Worm (Caenorhabditis elegans) whole organism, L1 larva: ENCODE data around the gene ZK1320.5.

ENCODE experiments used
- C04F5.9 ChIP-seq: sonication (generic microtip); optimal IDR thresholded peaks from 2 replicates; lab custom pipeline; 2016; ENCODE audit warnings: missing genetic modification characterization, missing compliant biosample characterization
- C16A3.4 ChIP-seq: fragments of 150-350 bp; optimal IDR thresholded peaks from 2 replicates; lab custom pipeline; 2014; ENCODE audit warnings: missing biosample characterization, missing genetic modification characterization
- C34B4.2 ChIP-seq: sonication (generic microtip); optimal IDR thresholded peaks from 2 replicates; lab custom pipeline; 2017; ENCODE audit warnings: mild to moderate bottlenecking, missing genetic modification characterization, missing compliant biosample characterization
- F16B12.6 ChIP-seq: fragments of 150-350 bp; optimal IDR thresholded peaks from 2 replicates; lab custom pipeline; 2014; ENCODE audit warnings: missing biosample characterization, missing genetic modification characterization
- ama-1 ChIP-seq: fragments of 150-350 bp; optimal IDR thresholded peaks from 2 replicates; lab custom pipeline; 2014
- blmp-1 ChIP-seq: fragments of 150-350 bp; optimal IDR thresholded peaks from 2 replicates; lab custom pipeline; 2014; ENCODE audit warnings: missing biosample characterization, missing genetic modification characterization
- ceh-63 ChIP-seq: fragments of 200-800 bp; sonication (Bioruptor generic); optimal IDR thresholded peaks from 2 replicates; lab custom pipeline; 2018; ENCODE audit warnings: mild to moderate bottlenecking, missing genetic modification characterization, missing compliant biosample characterization
- ceh-8 ChIP-seq: fragments of 200-800 bp; sonication (Bioruptor generic); optimal IDR thresholded peaks from 2 replicates; lab custom pipeline; 2018; ENCODE audit warnings: mild to moderate bottlenecking, missing genetic modification characterization, moderate library complexity, missing compliant biosample characterization
- ceh-88 ChIP-seq: fragments of 200-800 bp; sonication (Bioruptor generic); IDR thresholded peaks from 2 replicates; pipeline ENCODE4 v1.3.6; 2022; ENCODE audit warnings: missing genetic modification characterization, missing compliant biosample characterization
- ces-1 ChIP-seq: fragments of 150-350 bp; optimal IDR thresholded peaks from 2 replicates; lab custom pipeline; 2014; ENCODE audit warnings: missing biosample characterization, missing genetic modification reagents, missing genetic modification characterization
- dpl-1 ChIP-seq, 3 experiments: fragments of 150-350 bp in 2 of 3; sonication (generic microtip) in 1 of 3; optimal IDR thresholded peaks; 2 replicates each; lab custom pipeline; 2014 to 2017; ENCODE audit warnings: missing biosample characterization in 3 of 3, missing genetic modification characterization in 3 of 3, missing genetic modification reagents in 3 of 3
- egl-13 ChIP-seq: sonication (generic microtip); optimal IDR thresholded peaks from 2 replicates; lab custom pipeline; 2016; ENCODE audit warnings: missing genotype, missing genetic modification reagents, missing genetic modification characterization, missing compliant biosample characterization
- elt-3 ChIP-seq, 6 experiments: fragments of 150-350 bp in 1 of 6; sonication (generic microtip); optimal IDR thresholded peaks; 2 replicates each; lab custom pipeline; 2017 to 2018; ENCODE audit warnings: missing biosample characterization in 6 of 6, missing genetic modification characterization in 6 of 6, inconsistent platforms in 1 of 6
- ets-5 ChIP-seq: fragments of 200-800 bp; sonication (Bioruptor generic); IDR thresholded peaks from 2 replicates; pipeline ENCODE4 v1.3.6; 2022; ENCODE audit warnings: missing genetic modification characterization, missing compliant biosample characterization
- fkh-10 ChIP-seq: sonication (generic microtip); optimal IDR thresholded peaks from 2 replicates; lab custom pipeline; 2017; ENCODE audit warnings: missing biosample characterization, missing genetic modification reagents, missing genetic modification characterization
- fkh-4 ChIP-seq: sonication (generic microtip); optimal IDR thresholded peaks from 2 replicates; lab custom pipeline; 2016; ENCODE audit warnings: missing compliant biosample characterization, missing genetic modification characterization, borderline replicate concordance
- grh-1 ChIP-seq: fragments of 200-800 bp; sonication (Bioruptor generic); IDR thresholded peaks from 2 replicates; pipeline ENCODE4 v1.3.6; 2022; ENCODE audit warnings: missing genetic modification reagents, missing genetic modification characterization, missing compliant biosample characterization
- hpl-2 ChIP-seq: fragments of 150-350 bp; optimal IDR thresholded peaks from 2 replicates; lab custom pipeline; 2014; ENCODE audit warnings: missing biosample characterization, missing genetic modification reagents, missing genetic modification characterization
- irx-1 ChIP-seq: sonication (generic microtip); optimal IDR thresholded peaks from 2 replicates; lab custom pipeline; 2016; ENCODE audit warnings: missing genetic modification characterization, missing compliant biosample characterization
- jun-1 ChIP-seq: fragments of 150-350 bp; optimal IDR thresholded peaks from 2 replicates; lab custom pipeline; 2014; ENCODE audit warnings: missing biosample characterization, missing genetic modification reagents, missing genetic modification characterization
- lin-14 ChIP-seq: fragments of 200-800 bp; sonication (Bioruptor generic); optimal IDR thresholded peaks from 2 replicates; lab custom pipeline; 2018; ENCODE audit warnings: mild to moderate bottlenecking, missing genetic modification characterization, moderate library complexity, missing compliant biosample characterization
- lin-35 ChIP-seq, 2 experiments: fragments of 150-350 bp; optimal IDR thresholded peaks; 2 replicates each; lab custom pipeline; 2014; ENCODE audit warnings: missing biosample characterization in 2 of 2, missing genetic modification characterization in 2 of 2, missing genetic modification reagents in 2 of 2
- lir-3 ChIP-seq: sonication (generic microtip); optimal IDR thresholded peaks from 2 replicates; lab custom pipeline; 2016; ENCODE audit warnings: mild to moderate bottlenecking, missing genetic modification characterization, moderate library complexity, missing compliant biosample characterization; ENCODE audit not compliant: poor library complexity
- lsy-2 ChIP-seq, 2 experiments: fragments of 150-350 bp; optimal IDR thresholded peaks; 2 replicates each; lab custom pipeline; 2014; ENCODE audit warnings: missing biosample characterization in 2 of 2, missing genetic modification characterization in 2 of 2
- mdl-1 ChIP-seq, 2 experiments: fragments of 150-350 bp; optimal IDR thresholded peaks; 2 replicates each; lab custom pipeline; 2014 to 2017; ENCODE audit warnings: missing biosample characterization in 2 of 2, missing genetic modification characterization in 2 of 2, inconsistent platforms in 1 of 2
- mef-2 ChIP-seq: fragments of 150-350 bp; optimal IDR thresholded peaks from 2 replicates; lab custom pipeline; 2014; ENCODE audit warnings: missing biosample characterization, missing genetic modification characterization
- mep-1 ChIP-seq: fragments of 150-350 bp; optimal IDR thresholded peaks from 2 replicates; lab custom pipeline; 2014; ENCODE audit warnings: missing biosample characterization, missing genetic modification characterization
- nhr-11 ChIP-seq: fragments of 150-350 bp; optimal IDR thresholded peaks from 2 replicates; lab custom pipeline; 2014; ENCODE audit warnings: missing biosample characterization, missing genetic modification characterization
- nhr-19 ChIP-seq: fragments of 200-800 bp; sonication (Bioruptor generic); conservative IDR thresholded peaks from 2 replicates; pipeline ENCODE4 v1.3.6; 2022; ENCODE audit warnings: missing genetic modification characterization, missing compliant biosample characterization
- nhr-237 ChIP-seq: fragments of 150-350 bp; optimal IDR thresholded peaks from 2 replicates; lab custom pipeline; 2014; ENCODE audit warnings: missing biosample characterization, missing genetic modification characterization
- nhr-28 ChIP-seq: fragments of 150-350 bp; optimal IDR thresholded peaks from 2 replicates; lab custom pipeline; 2014; ENCODE audit warnings: missing biosample characterization, missing genetic modification characterization
- nhr-71 ChIP-seq: sonication (generic microtip); optimal IDR thresholded peaks from 2 replicates; lab custom pipeline; 2016; ENCODE audit warnings: mild to moderate bottlenecking, missing genetic modification characterization, moderate library complexity, missing compliant biosample characterization
- nhr-76 ChIP-seq: sonication (generic microtip); optimal IDR thresholded peaks from 2 replicates; lab custom pipeline; 2017; ENCODE audit warnings: missing biosample characterization, missing genetic modification characterization
- nhr-77 ChIP-seq: fragments of 150-350 bp; optimal IDR thresholded peaks from 2 replicates; lab custom pipeline; 2014; ENCODE audit warnings: missing biosample characterization, missing genetic modification characterization
- nhr-85 ChIP-seq: sonication (generic microtip); peaks from one replicate; lab custom pipeline; 2016; ENCODE audit warnings: missing genetic modification characterization, inconsistent platforms, missing compliant biosample characterization
- nhr-90 ChIP-seq: sonication (generic microtip); optimal IDR thresholded peaks from 2 replicates; lab custom pipeline; 2016; ENCODE audit warnings: mild to moderate bottlenecking, missing genetic modification characterization, missing compliant biosample characterization; ENCODE audit not compliant: poor library complexity
- pax-3 ChIP-seq: fragments of 200-800 bp; sonication (Bioruptor generic); optimal IDR thresholded peaks from 2 replicates; lab custom pipeline; 2018; ENCODE audit warnings: mild to moderate bottlenecking, missing genetic modification characterization, moderate library complexity, missing compliant biosample characterization
- skn-1 ChIP-seq: fragments of 150-350 bp; optimal IDR thresholded peaks from 2 replicates; lab custom pipeline; 2014; ENCODE audit warnings: missing biosample characterization, missing genetic modification characterization
- snu-23 ChIP-seq: sonication (generic microtip); optimal IDR thresholded peaks from 2 replicates; lab custom pipeline; 2016; ENCODE audit warnings: missing genetic modification characterization, missing compliant biosample characterization
- sox-4 ChIP-seq: sonication (generic microtip); optimal IDR thresholded peaks from 2 replicates; lab custom pipeline; 2016; ENCODE audit warnings: missing genetic modification characterization, missing compliant biosample characterization
- swsn-7 ChIP-seq: sonication (generic microtip); optimal IDR thresholded peaks from 2 replicates; lab custom pipeline; 2016; ENCODE audit warnings: missing genetic modification characterization, missing compliant biosample characterization
- tbx-2 ChIP-seq: sonication (generic microtip); optimal IDR thresholded peaks from 2 replicates; lab custom pipeline; 2016; ENCODE audit warnings: missing genetic modification characterization, missing compliant biosample characterization
- unc-130 ChIP-seq: fragments of 150-350 bp; optimal IDR thresholded peaks from 2 replicates; lab custom pipeline; 2017; ENCODE audit warnings: missing biosample characterization, missing genetic modification characterization, inconsistent platforms
- unc-86 ChIP-seq: sonication (generic microtip); optimal IDR thresholded peaks from 2 replicates; lab custom pipeline; 2016; ENCODE audit warnings: missing genetic modification characterization, missing compliant biosample characterization
- unc-98 ChIP-seq: fragments of 200-800 bp; sonication (Bioruptor generic); IDR thresholded peaks from 2 replicates; pipeline ENCODE4 v1.3.6; 2022; ENCODE audit warnings: missing genetic modification characterization, missing compliant biosample characterization
- vab-15 ChIP-seq: sonication (generic microtip); optimal IDR thresholded peaks from 2 replicates; lab custom pipeline; 2017; ENCODE audit warnings: missing genotype, mild to moderate bottlenecking, missing genetic modification characterization, missing compliant biosample characterization
- xbp-1 ChIP-seq: sonication (generic microtip); optimal IDR thresholded peaks from 2 replicates; lab custom pipeline; 2016; ENCODE audit warnings: missing genetic modification characterization, missing compliant biosample characterization
- zip-4 ChIP-seq: fragments of 200-800 bp; sonication (Bioruptor generic); optimal IDR thresholded peaks from 2 replicates; lab custom pipeline; 2018; ENCODE audit warnings: mild to moderate bottlenecking, missing genetic modification characterization, moderate library complexity, missing compliant biosample characterization
- ztf-11 ChIP-seq, 2 experiments: sonication (generic microtip); optimal IDR thresholded peaks; 2 replicates each; lab custom pipeline; 2016 to 2017; ENCODE audit warnings: missing genetic modification characterization in 2 of 2, missing biosample characterization in 1 of 2, missing compliant biosample characterization in 1 of 2
- ztf-4 ChIP-seq: fragments of 150-350 bp; optimal IDR thresholded peaks from 2 replicates; lab custom pipeline; 2014; ENCODE audit warnings: missing biosample characterization, missing genetic modification characterization

The ZK1320.5 gene

DNA sequence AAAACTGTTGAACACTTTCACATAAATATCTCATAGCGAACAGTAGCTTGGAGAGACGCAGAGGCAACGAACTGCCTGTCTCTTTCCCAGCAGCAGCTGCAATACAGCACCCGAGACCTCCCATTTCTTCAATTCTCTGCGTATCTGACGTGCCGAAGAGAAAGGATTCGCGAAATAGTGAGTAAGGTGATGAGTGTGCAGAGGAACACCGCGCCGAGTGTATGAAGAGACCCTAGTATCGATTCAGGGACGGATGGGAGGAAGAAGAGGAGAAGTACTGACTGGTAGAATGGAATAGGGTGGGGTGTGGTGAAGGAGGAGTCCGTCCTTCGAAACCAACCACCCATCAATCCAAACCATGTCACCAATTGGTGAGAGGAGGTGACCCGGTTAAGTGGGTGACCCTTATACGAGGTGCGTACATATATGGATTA, 19.3 kb downstream of the ZK1320.5 start (continued):
- TF ChIP-seq zip-4: no peak
- TF ChIP-seq ceh-63 (GFP tag; lab: Kevin White, UChicago): no peak
- TF ChIP-seq mdl-1 (tag; optimal IDR thresholded peaks at IDR 0.05; lab: Kevin White, UChicago): peak in 1 of 2 experiments; percentile 75
- peak; percentile 68 for TF ChIP-seq ztf-4
- TF ChIP-seq tbx-2 (tag; lab: Kevin White, UChicago): peak; percentile 63
- peak; percentile 40 for TF ChIP-seq lir-3
- no peak for TF ChIP-seq nhr-76 (tag; lab: Kevin White, UChicago)
- TF ChIP-seq snu-23 (GFP tag; lab: Kevin White, UChicago): peak; percentile 78
- TF ChIP-seq vab-15: peak; percentile 65
- peak; percentile 60 for TF ChIP-seq nhr-19
- peak; percentile 64 for TF ChIP-seq jun-1 (tag; lab: Kevin White, UChicago)
- peak; percentile 19 for TF ChIP-seq F16B12.6 (tag; lab: Kevin White, UChicago)
- TF ChIP-seq lsy-2 (tag; optimal IDR thresholded peaks at IDR 0.05; lab: Kevin White, UChicago): peak; percentile 70 to 82
- TF ChIP-seq nhr-85 (tag; lab: Kevin White, UChicago): peak; percentile 90
- peak; percentile 15 for TF ChIP-seq C16A3.4 (tag; lab: Kevin White, UChicago)
- peak; percentile 70 for TF ChIP-seq swsn-7
- no peak for TF ChIP-seq fkh-4 (tag; lab: Kevin White, UChicago)
- TF ChIP-seq mep-1: peak; percentile 90
- peak; percentile 34 for TF ChIP-seq pax-3 (tag; lab: Kevin White, UChicago)
- no peak for TF ChIP-seq ets-5 (GFP tag; lab: Robert Waterston, UW)
- TF ChIP-seq nhr-11 (tag; lab: Kevin White, UChicago): peak; percentile 56
- no peak for TF ChIP-seq ceh-88 (GFP tag; lab: Robert Waterston, UW)
- peak; percentile 52 for TF ChIP-seq unc-86 (tag; lab: Kevin White, UChicago)

DNA sequence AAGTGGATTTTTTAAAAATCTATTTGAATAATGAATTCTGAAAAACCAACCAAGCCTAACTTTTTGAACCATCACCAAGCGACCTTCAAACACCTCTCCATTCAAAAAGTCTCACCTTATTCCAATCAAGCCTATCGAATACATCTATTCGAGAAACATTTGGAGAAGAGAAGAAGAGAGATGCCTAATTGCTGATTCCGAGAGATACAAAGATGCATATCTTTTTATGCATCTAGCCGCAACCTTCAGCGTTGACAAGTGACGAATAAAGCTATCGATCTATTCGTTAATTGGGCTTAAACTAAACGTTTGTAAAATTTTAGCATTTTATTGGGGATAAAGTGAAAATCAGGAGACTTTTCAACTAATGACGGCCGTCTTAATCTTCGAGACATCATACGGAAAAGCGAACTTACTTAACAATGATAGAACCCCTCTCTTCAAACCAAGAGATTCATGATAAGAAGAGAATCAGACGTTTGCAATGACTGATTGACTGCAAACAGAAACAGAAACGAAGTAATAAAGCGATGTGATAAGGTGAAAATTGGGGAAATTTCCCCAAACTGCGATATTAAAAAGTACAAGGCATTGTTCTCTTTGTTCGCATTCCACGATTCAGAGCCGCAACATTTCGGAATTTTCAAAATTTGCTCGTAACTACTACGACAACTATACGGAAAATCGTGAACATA, 20.4 kb downstream of the ZK1320.5 start:
- TF ChIP-seq unc-98 (GFP tag; lab: Robert Waterston, UW): no peak
- TF ChIP-seq nhr-77: no peak
- TF ChIP-seq sox-4: no peak
- TF ChIP-seq fkh-10: no peak
- peak; percentile 48 for TF ChIP-seq mep-1
- TF ChIP-seq C34B4.2: no peak
- no peak for TF ChIP-seq grh-1 (GFP tag; lab: Robert Waterston, UW)
- no peak for TF ChIP-seq nhr-71 (tag; lab: Kevin White, UChicago)
- TF ChIP-seq hpl-2 (GFP tag; lab: Kevin White, UChicago): no peak
- no peak for TF ChIP-seq F16B12.6 (tag; lab: Kevin White, UChicago)
- no peak for TF ChIP-seq ztf-11 (tag; optimal IDR thresholded peaks at IDR 0.05; lab: Kevin White, UChicago)
- TF ChIP-seq nhr-90 (tag; lab: Kevin White, UChicago): no peak
- no peak for TF ChIP-seq vab-15
- no peak for TF ChIP-seq unc-86 (tag; lab: Kevin White, UChicago)
- TF ChIP-seq ces-1 (GFP tag; lab: Kevin White, UChicago): no peak
- TF ChIP-seq elt-3 (tag; optimal IDR thresholded peaks at IDR 0.05; lab: Kevin White, UChicago): peak in 1 of 6 experiments; percentile 24
- no peak for TF ChIP-seq nhr-237
- TF ChIP-seq skn-1 (tag; lab: Kevin White, UChicago): no peak
- no peak for TF ChIP-seq unc-130
- TF ChIP-seq pax-3 (tag; lab: Kevin White, UChicago): no peak
- TF ChIP-seq lin-35 (GFP tag; optimal IDR thresholded peaks at IDR 0.05; lab: Kevin White, UChicago): no peak
- TF ChIP-seq ama-1 (lab: Kevin White, UChicago): no peak
- no peak for TF ChIP-seq C16A3.4 (tag; lab: Kevin White, UChicago)
- TF ChIP-seq blmp-1: peak; percentile 56
- TF ChIP-seq ceh-8 (GFP tag; lab: Kevin White, UChicago): no peak
- no peak for TF ChIP-seq xbp-1
- no peak for TF ChIP-seq irx-1
- TF ChIP-seq snu-23 (GFP tag; lab: Kevin White, UChicago): no peak
- TF ChIP-seq lsy-2 (tag; optimal IDR thresholded peaks at IDR 0.05; lab: Kevin White, UChicago): no peak
- TF ChIP-seq nhr-19: no peak
- no peak for TF ChIP-seq ceh-63 (GFP tag; lab: Kevin White, UChicago)
- no peak for TF ChIP-seq egl-13 (tag; lab: Kevin White, UChicago)
- no peak for TF ChIP-seq mdl-1 (tag; optimal IDR thresholded peaks at IDR 0.05; lab: Kevin White, UChicago)
- no peak for TF ChIP-seq mef-2 (tag; lab: Kevin White, UChicago)
- TF ChIP-seq dpl-1 (GFP tag; optimal IDR thresholded peaks at IDR 0.05; lab: Kevin White, UChicago): no peak
- no peak for TF ChIP-seq C04F5.9 (tag; lab: Kevin White, UChicago)
- peak; percentile 50 for TF ChIP-seq lin-14
- TF ChIP-seq nhr-28 (tag; lab: Kevin White, UChicago): no peak
